Worm (Caenorhabditis elegans) whole organism, midembryonic: ENCODE measurements around the gene F42H10.6.

Experiments used
- T22C8.4 ChIP-seq: fragments of 200-800 bp; sonication (Bioruptor generic); IDR thresholded peaks from 2 replicates; pipeline ENCODE4 v1.3.6; 2022; ENCODE audit warnings: missing genetic modification characterization, missing compliant biosample characterization
- cog-1 ChIP-seq: sonication (generic microtip); optimal IDR thresholded peaks from 2 replicates; lab custom pipeline; 2016; ENCODE audit warnings: missing genetic modification characterization, missing compliant biosample characterization
- flt-1 ChIP-seq: fragments of 200-800 bp; sonication (Bioruptor generic); IDR thresholded peaks from 2 replicates; pipeline ENCODE4 v1.3.6; 2022; ENCODE audit warnings: missing genetic modification characterization, missing compliant biosample characterization
- klf-2 ChIP-seq: fragments of 200-800 bp; sonication (Bioruptor generic); conservative IDR thresholded peaks from 2 replicates; pipeline ENCODE4 v1.3.6; 2022; ENCODE audit warnings: missing genetic modification reagents, missing genetic modification characterization, missing compliant biosample characterization
- med-1 ChIP-seq: sonication (generic microtip); optimal IDR thresholded peaks from 2 replicates; lab custom pipeline; 2017; ENCODE audit warnings: missing genetic modification characterization, mild to moderate bottlenecking, missing compliant biosample characterization, antibody characterized with exemption, missing genetic modification reagents; ENCODE audit not compliant: insufficient read depth
- ref-1 ChIP-seq: fragments of 200-800 bp; sonication (Bioruptor generic); conservative IDR thresholded peaks from 2 replicates; pipeline ENCODE4 v1.3.6; 2022; ENCODE audit warnings: missing genetic modification reagents, missing genetic modification characterization, missing compliant biosample characterization
- tab-1 ChIP-seq: fragments of 200-800 bp; sonication (Bioruptor generic); IDR thresholded peaks from 2 replicates; pipeline ENCODE4 v1.3.6; 2022; ENCODE audit warnings: missing genetic modification characterization, missing compliant biosample characterization
- ztf-23 ChIP-seq: fragments of 200-800 bp; sonication (Bioruptor generic); IDR thresholded peaks from 2 replicates; pipeline ENCODE4 v1.3.6; 2022; ENCODE audit warnings: missing genetic modification reagents, missing genetic modification characterization, missing compliant biosample characterization
- ztf-29 ChIP-seq: fragments of 200-800 bp; sonication (Bioruptor generic); IDR thresholded peaks from 2 replicates; pipeline ENCODE4 v1.3.6; 2022; ENCODE audit warnings: missing genetic modification reagents, missing genetic modification characterization, missing compliant biosample characterization

Gene F42H10.6

DNA sequence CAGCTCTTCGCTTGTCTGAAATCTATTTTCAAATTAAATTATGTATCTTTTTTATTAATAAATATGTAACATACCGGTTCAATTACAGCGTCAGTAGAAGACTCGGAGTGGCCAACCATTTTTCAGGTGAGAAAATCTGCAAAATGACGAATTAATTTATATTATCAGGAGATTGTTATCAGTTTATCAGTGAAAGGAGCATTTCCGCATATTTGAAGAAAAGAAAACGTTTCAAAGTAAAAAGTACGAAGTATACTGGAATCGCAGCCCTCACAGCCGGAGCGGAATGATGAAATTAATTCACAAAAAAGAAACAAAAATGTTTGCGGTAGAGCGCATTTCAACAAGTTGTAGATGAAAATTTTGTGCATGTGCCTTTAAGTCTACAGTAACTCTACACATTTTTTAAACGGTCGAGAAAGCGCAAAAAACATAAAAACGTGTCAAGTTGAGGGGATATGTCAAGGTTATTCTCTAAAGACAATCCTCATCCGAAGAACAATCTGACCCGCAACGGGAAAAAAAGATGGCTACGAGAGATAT, 862 bp downstream of the F42H10.6 start:
- TF ChIP-seq flt-1 (GFP tag; lab: Robert Waterston, UW), result no peak
- TF ChIP-seq ztf-29 (GFP tag; lab: Robert Waterston, UW), result no peak

DNA sequence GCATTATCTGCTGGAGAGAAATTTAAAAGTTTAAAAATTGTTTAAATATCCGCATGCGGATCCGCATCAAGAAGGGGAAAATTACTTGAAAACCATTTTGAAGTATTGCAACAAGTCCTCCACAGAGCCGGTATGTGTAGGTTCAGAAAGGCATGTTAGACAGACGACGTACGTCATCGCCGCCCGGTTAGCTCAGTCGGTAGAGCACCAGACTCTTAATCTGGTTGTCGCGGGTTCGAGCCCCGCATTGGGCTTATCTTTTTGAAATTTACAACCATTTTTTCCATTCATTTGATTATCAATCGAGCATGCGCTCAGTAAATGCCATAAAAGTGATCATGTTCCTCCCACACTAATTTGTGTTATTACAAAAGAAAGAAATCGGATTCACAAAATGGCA, 7.0 kb downstream of the F42H10.6 start:
- TF ChIP-seq cog-1 (tag; lab: Kevin White, UChicago) (no peak), tab-1 (GFP tag; lab: Robert Waterston, UW) (no peak), ref-1 (no peak), T22C8.4 (no peak), klf-2 (GFP tag; lab: Robert Waterston, UW) (no peak), flt-1 (GFP tag; lab: Robert Waterston, UW) (no peak), ztf-29 (GFP tag; lab: Robert Waterston, UW) (no peak), ztf-23 (GFP tag; lab: Robert Waterston, UW) (no peak), med-1 (GFP tag; lab: Kevin White, UChicago) (no peak)

DNA sequence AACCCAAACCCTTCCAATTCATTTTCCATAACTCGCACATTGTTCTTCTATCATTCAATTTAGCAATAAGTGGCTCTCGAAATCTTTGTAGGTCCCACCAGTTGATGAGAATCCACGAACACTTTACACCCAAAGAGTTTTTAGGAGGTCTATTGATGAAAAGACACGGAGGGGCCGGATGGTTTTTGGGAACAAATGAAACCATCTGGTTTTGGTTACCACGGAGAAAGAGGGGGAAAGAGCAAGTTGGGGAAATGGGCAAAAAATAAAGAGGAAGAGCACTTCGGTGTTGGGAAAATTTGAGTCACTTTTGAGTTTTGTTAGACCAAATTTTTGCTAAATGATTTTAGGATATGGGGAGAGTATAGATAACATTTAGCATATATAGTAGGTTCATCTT, 12.7 kb downstream of the F42H10.6 start:
- TF ChIP-seq flt-1 (GFP tag; lab: Robert Waterston, UW) (no peak), cog-1 (tag; lab: Kevin White, UChicago) (no peak), ztf-29 (GFP tag; lab: Robert Waterston, UW) (no peak), T22C8.4 (no peak), ztf-23 (GFP tag; lab: Robert Waterston, UW) (no peak), tab-1 (GFP tag; lab: Robert Waterston, UW) (no peak), med-1 (GFP tag; lab: Kevin White, UChicago) (no peak), ref-1 (no peak), klf-2 (GFP tag; lab: Robert Waterston, UW) (no peak)

DNA sequence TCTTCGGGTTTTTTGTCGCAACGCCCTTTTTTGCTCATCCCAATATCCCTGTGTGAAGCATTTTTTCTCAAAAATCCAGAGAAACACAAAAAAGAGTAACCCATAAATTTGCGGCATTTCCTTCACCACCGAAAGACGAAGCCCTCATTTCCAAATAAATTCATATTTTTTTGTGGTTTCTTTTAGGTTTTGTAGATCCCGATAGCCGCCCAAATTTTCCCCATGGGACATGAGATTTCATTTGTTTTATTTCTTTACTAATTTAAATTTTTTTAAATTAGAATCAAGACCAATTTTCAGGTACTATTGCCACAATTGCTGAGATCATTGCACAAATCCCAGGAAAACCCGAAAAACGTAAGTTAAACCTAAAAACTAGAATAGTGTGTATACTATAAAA, 13.5 kb downstream of the F42H10.6 start, which contains the start of gene mig-39:
Gene mig-39, plus strand, starts transcription at position 301 of the 400 bp plus-strand sequence.
- TF ChIP-seq tab-1 (GFP tag; lab: Robert Waterston, UW) (no peak), klf-2 (GFP tag; lab: Robert Waterston, UW) (no peak), ztf-29 (GFP tag; lab: Robert Waterston, UW) (no peak), T22C8.4 (no peak), cog-1 (tag; lab: Kevin White, UChicago) (no peak), flt-1 (GFP tag; lab: Robert Waterston, UW) (no peak), ref-1 (no peak), ztf-23 (GFP tag; lab: Robert Waterston, UW) (no peak)

DNA sequence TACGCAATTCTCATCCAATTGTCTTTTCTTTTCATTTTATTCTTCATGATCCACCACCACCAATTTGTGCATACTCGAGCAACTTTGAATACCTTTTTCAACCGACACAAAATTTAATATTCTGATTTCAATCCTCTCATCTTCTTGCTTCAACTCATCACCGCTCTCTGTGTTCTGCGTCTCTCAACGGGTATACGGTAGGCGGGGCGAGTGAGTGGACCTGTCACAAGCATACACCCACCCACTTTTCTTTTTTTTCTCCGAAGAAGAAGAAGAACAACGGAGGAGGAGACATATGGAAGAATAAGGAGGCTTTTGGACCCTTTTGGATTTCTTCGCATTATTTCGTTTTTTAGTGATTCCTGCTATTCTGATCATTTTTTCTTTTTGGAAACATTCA, 18.8 kb downstream of the F42H10.6 start:
- TF ChIP-seq tab-1 (GFP tag; lab: Robert Waterston, UW) (no peak), T22C8.4 (no peak), ref-1 (no peak), ztf-23 (GFP tag; lab: Robert Waterston, UW) (no peak), cog-1 (tag; lab: Kevin White, UChicago) (no peak), ztf-29 (GFP tag; lab: Robert Waterston, UW) (no peak)

DNA sequence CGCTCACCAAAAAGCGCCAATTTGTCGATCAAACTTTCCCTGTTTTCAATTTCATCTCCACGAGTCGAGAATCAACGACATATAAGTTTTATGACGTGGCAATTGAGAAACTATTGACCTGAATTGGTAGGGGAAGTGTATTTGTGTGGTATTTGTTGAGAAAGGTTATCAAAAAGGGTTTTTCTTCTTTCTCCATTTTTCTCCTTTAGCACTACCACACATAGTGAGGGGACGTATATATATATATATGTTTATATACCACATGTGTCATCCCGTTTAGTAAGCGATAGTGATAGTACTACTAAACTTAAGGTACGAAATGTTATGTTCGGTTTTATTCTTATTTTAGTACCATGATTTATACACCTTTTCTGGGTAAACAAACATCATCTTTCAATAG, 22.6 kb downstream of the F42H10.6 start:
- TF ChIP-seq flt-1 (GFP tag; lab: Robert Waterston, UW) (no peak), klf-2 (GFP tag; lab: Robert Waterston, UW) (no peak), tab-1 (GFP tag; lab: Robert Waterston, UW) (no peak), med-1 (GFP tag; lab: Kevin White, UChicago) (no peak)

DNA sequence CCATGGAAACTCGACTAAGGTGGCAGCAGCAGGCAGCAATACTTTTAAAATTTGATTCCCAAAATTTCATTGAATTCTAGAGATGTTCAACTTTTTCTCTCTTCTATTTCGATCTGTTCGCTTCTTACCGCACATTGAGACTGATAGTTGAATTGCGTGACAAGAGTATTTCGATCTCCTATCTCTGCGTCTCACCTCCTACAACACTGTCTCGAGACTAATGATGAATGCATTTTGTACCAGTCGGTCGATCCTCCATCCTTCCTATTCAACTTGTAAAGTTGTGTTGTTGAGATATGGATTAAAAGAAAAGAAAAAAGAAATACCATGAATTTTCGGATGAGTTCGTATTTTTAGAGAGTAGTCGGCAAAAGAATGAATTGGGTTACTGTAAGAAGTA, 29.1 kb downstream of the F42H10.6 start:
- TF ChIP-seq tab-1 (GFP tag; lab: Robert Waterston, UW) (no peak), cog-1 (tag; lab: Kevin White, UChicago) (no peak), flt-1 (GFP tag; lab: Robert Waterston, UW) (no peak), ztf-29 (GFP tag; lab: Robert Waterston, UW) (no peak), T22C8.4 (no peak), ref-1 (no peak), klf-2 (GFP tag; lab: Robert Waterston, UW) (no peak), ztf-23 (GFP tag; lab: Robert Waterston, UW) (no peak), med-1 (GFP tag; lab: Kevin White, UChicago) (no peak)

DNA sequence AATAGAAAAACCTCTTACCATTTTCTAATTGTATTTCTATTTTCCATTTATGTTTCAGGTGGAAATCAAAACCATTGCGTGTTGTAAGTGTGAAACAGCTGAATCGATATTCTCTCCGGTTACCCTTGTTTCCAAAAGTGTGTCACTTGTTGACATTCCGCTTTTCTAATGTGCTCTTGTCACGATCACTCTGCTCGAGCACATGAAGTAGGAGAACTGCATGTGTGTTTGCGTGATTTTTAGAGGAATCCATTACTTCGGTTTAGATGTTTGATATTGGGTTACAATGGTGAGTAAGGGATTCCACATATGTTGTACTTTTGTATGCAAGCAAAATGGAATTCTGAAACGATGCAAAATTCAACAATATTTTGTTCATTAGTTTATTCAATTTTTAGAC, 29.8 kb downstream of the F42H10.6 start:
- TF ChIP-seq med-1 (GFP tag; lab: Kevin White, UChicago) (no peak), klf-2 (GFP tag; lab: Robert Waterston, UW) (no peak), tab-1 (GFP tag; lab: Robert Waterston, UW) (no peak), ztf-23 (GFP tag; lab: Robert Waterston, UW) (no peak), ref-1 (no peak), flt-1 (GFP tag; lab: Robert Waterston, UW) (no peak), cog-1 (tag; lab: Kevin White, UChicago) (no peak), T22C8.4 (no peak), ztf-29 (GFP tag; lab: Robert Waterston, UW) (no peak)

DNA sequence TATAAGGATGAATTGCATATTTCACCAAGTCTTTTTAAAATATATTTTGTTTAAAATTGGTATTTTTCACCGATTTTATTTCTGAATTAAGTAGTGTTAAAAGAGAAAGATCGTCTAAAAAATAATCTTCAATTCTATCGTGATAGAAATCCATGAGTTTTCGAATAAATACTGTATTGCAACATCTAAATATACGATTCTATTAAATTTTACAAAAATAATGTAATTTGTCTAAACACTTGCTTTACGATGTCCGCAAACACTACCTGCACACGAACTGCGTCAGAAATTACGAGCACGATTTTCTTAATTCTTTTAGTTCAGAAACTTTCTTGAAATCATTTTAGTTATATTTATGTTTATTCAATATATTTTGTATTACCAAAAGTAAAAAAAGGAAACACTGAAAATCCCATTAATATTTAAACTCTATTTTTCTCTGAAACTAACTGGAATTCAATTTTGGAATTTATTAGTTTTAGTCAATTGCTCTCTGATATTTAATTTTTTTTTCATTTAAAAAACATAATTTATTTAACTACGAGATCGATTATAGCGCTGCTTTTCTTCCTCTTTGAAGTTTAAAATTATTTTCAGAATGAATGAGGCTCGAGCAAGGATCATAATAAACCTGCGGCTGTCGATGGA, 31.0 kb downstream of the F42H10.6 start, which contains the start of gene mrpl-32:
Gene mrpl-32, plus strand, starts transcription at position 598 of the 648 bp plus-strand sequence.
- no peak for TF ChIP-seq ztf-23 (GFP tag; lab: Robert Waterston, UW)
- TF ChIP-seq flt-1 (GFP tag; lab: Robert Waterston, UW), result no peak
- no peak for TF ChIP-seq cog-1 (tag; lab: Kevin White, UChicago)
- TF ChIP-seq tab-1 (GFP tag; lab: Robert Waterston, UW), result no peak
- TF ChIP-seq ztf-29 (GFP tag; lab: Robert Waterston, UW), result no peak
- no peak for TF ChIP-seq ref-1

DNA sequence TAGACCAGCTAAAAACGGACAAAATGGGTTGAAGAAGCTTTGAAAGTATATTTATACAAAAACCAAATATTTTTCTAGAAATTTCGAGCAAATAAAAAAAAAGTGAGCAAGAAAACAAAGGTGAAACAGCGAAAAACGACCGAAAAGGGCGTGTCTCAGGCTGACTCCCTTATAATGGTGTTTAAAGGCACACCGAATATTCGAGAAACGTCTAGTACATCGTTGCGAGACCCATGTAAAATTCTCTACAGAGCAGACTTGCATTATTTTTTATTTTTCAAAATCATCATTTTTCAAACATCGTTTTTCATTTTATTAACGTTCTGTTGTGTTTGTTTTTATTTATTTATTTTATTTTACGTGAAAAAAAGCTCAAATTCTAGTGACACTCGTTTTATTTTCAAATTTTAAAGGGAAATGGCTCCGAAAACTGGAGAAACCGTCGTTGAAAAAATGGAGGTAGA, 33.3 kb downstream of the F42H10.6 start, which contains the start of gene rpn-3:
Gene rpn-3, plus strand, starts transcription at position 414 of the 464 bp plus-strand sequence.
- TF ChIP-seq flt-1 (GFP tag; lab: Robert Waterston, UW) (peak; percentile 79), cog-1 (tag; lab: Kevin White, UChicago) (peak; percentile 90), ztf-29 (GFP tag; lab: Robert Waterston, UW) (no peak), ztf-23 (GFP tag; lab: Robert Waterston, UW) (peak; percentile 78)
